Worm (Caenorhabditis elegans) whole organism, L4 larva: ENCODE measurements around the gene srg-41.

Experiments used
- D1046.2 ChIP-seq: fragments of 200-800 bp; sonication (Bioruptor generic); IDR thresholded peaks from 2 replicates; pipeline ENCODE4 v1.3.6; 2022; ENCODE audit warnings: missing genetic modification characterization, missing compliant biosample characterization
- F10B5.3 ChIP-seq: sonication (generic microtip); optimal IDR thresholded peaks from 2 replicates; lab custom pipeline; 2016; ENCODE audit warnings: mild to moderate bottlenecking, missing genetic modification characterization, missing compliant biosample characterization
- F26F4.8 ChIP-seq: fragments of 200-800 bp; sonication (Bioruptor generic); conservative IDR thresholded peaks from 2 replicates; pipeline ENCODE4 v1.3.6; 2022; ENCODE audit warnings: missing genetic modification characterization, missing compliant biosample characterization
- F37D6.2 ChIP-seq: sonication (generic microtip); optimal IDR thresholded peaks from 2 replicates; lab custom pipeline; 2016; ENCODE audit warnings: mild to moderate bottlenecking, missing genetic modification characterization, missing compliant biosample characterization
- F44E2.7 ChIP-seq: fragments of 200-800 bp; sonication (Bioruptor generic); IDR thresholded peaks from 2 replicates; pipeline ENCODE4 v2.1.2; 2022; ENCODE audit warnings: missing genetic modification characterization, missing compliant biosample characterization
- F49E8.2 ChIP-seq: sonication (generic microtip); optimal IDR thresholded peaks from 2 replicates; lab custom pipeline; 2016; ENCODE audit warnings: missing compliant biosample characterization, mild to moderate bottlenecking, missing genetic modification characterization, borderline replicate concordance
- T26A8.4 ChIP-seq: fragments of 200-800 bp; sonication (Bioruptor generic); IDR thresholded peaks from 2 replicates; pipeline ENCODE4 v1.3.6; 2022; ENCODE audit warnings: missing genetic modification characterization, missing compliant biosample characterization
- Y105C5A.15 ChIP-seq: fragments of 200-800 bp; sonication (Bioruptor generic); IDR thresholded peaks from 2 replicates; pipeline ENCODE4 v1.3.6; 2022; ENCODE audit warnings: missing genetic modification characterization, missing compliant biosample characterization
- Y48G9A.11 ChIP-seq: fragments of 200-800 bp; sonication (Bioruptor generic); IDR thresholded peaks from 2 replicates; pipeline ENCODE4 v1.3.6; 2022; ENCODE audit warnings: missing genetic modification reagents, missing genetic modification characterization, missing compliant biosample characterization
- Y5F2A.4 ChIP-seq: fragments of 200-800 bp; sonication (Bioruptor generic); optimal IDR thresholded peaks from 2 replicates; lab custom pipeline; 2018; ENCODE audit warnings: mild to moderate bottlenecking, missing genetic modification characterization, missing compliant biosample characterization
- aha-1 ChIP-seq: fragments of 150-350 bp; peaks from one replicate; lab custom pipeline; 2014; ENCODE audit warnings: missing biosample characterization, missing genetic modification characterization
- arid-1 ChIP-seq: fragments of 200-800 bp; sonication (Bioruptor generic); conservative IDR thresholded peaks from 2 replicates; pipeline ENCODE4 v1.3.6; 2022; ENCODE audit warnings: missing genetic modification reagents, missing genetic modification characterization, missing compliant biosample characterization
- ceh-20 ChIP-seq: fragments of 200-800 bp; sonication (Bioruptor generic); IDR thresholded peaks from 2 replicates; pipeline ENCODE4 v1.3.6; 2022; ENCODE audit warnings: missing genetic modification reagents, missing genetic modification characterization, missing compliant biosample characterization
- ceh-28 ChIP-seq: fragments of 150-350 bp; optimal IDR thresholded peaks from 2 replicates; lab custom pipeline; 2014; ENCODE audit warnings: missing biosample characterization, missing genetic modification reagents, missing genetic modification characterization
- daf-16 ChIP-seq, 3 experiments: sonication (generic microtip); optimal IDR thresholded peaks; 2 replicates each; lab custom pipeline; 2016 to 2017; ENCODE audit warnings: missing genetic modification characterization in 3 of 3, missing genetic modification reagents in 3 of 3, mild to moderate bottlenecking in 2 of 3, missing compliant biosample characterization in 2 of 3, missing biosample characterization in 1 of 3, moderate library complexity in 1 of 3
- dmd-8 ChIP-seq: fragments of 200-800 bp; sonication (Bioruptor generic); IDR thresholded peaks from 2 replicates; pipeline ENCODE4 v1.3.6; 2022; ENCODE audit warnings: missing genetic modification characterization, missing compliant biosample characterization
- dmd-9 ChIP-seq: fragments of 200-800 bp; sonication (Bioruptor generic); IDR thresholded peaks from 2 replicates; pipeline ENCODE4 v1.3.6; 2022; ENCODE audit warnings: missing genetic modification reagents, missing genetic modification characterization, missing compliant biosample characterization
- duxl-1 ChIP-seq: sonication (generic microtip); optimal IDR thresholded peaks from 2 replicates; lab custom pipeline; 2016; ENCODE audit warnings: mild to moderate bottlenecking, missing genetic modification characterization, moderate library complexity, missing compliant biosample characterization; ENCODE audit not compliant: poor library complexity
- dve-1 ChIP-seq: sonication (generic microtip); optimal IDR thresholded peaks from 2 replicates; lab custom pipeline; 2017; ENCODE audit warnings: antibody characterized with exemption, mild to moderate bottlenecking, missing genetic modification characterization, missing compliant biosample characterization; ENCODE audit not compliant: insufficient read depth
- egl-43 ChIP-seq: fragments of 200-800 bp; sonication (Bioruptor generic); IDR thresholded peaks from 2 replicates; pipeline ENCODE4 v1.3.6; 2022; ENCODE audit warnings: missing genetic modification reagents, missing genetic modification characterization, missing compliant biosample characterization
- fos-1 ChIP-seq: fragments of 150-350 bp; optimal IDR thresholded peaks from 2 replicates; lab custom pipeline; 2014; ENCODE audit warnings: missing biosample characterization, missing genetic modification characterization
- hif-1 ChIP-seq, 2 experiments: sonication (generic microtip); optimal IDR thresholded peaks; 2 replicates each; lab custom pipeline; 2016 to 2017; ENCODE audit warnings: missing compliant biosample characterization in 2 of 2, missing genetic modification characterization in 2 of 2, missing genetic modification reagents in 2 of 2, missing genotype in 2 of 2, mild to moderate bottlenecking in 1 of 2
- hlh-11 ChIP-seq: fragments of 200-800 bp; sonication (Bioruptor generic); optimal IDR thresholded peaks from 2 replicates; lab custom pipeline; 2018; ENCODE audit warnings: mild to moderate bottlenecking, missing genetic modification characterization, missing compliant biosample characterization
- hlh-30 ChIP-seq: sonication (generic microtip); optimal IDR thresholded peaks from 2 replicates; lab custom pipeline; 2017; ENCODE audit warnings: antibody characterized with exemption, mild to moderate bottlenecking, missing genetic modification characterization, missing compliant biosample characterization; ENCODE audit not compliant: insufficient read depth
- hmg-1.1 ChIP-seq: fragments of 200-800 bp; sonication (Bioruptor generic); IDR thresholded peaks from 2 replicates; pipeline ENCODE4 v1.3.6; 2022; ENCODE audit warnings: missing genetic modification reagents, missing genetic modification characterization, missing compliant biosample characterization
- jun-1 ChIP-seq: fragments of 150-350 bp; optimal IDR thresholded peaks from 2 replicates; lab custom pipeline; 2014; ENCODE audit warnings: missing biosample characterization, missing genetic modification reagents, missing genetic modification characterization
- lin-13 ChIP-seq: fragments of 150-350 bp; optimal IDR thresholded peaks from 2 replicates; lab custom pipeline; 2014; ENCODE audit warnings: missing biosample characterization, missing genetic modification reagents, missing genetic modification characterization
- lin-29 ChIP-seq: fragments of 200-800 bp; sonication (Bioruptor generic); IDR thresholded peaks from 2 replicates; pipeline ENCODE4 v1.3.6; 2022; ENCODE audit warnings: missing genetic modification reagents, missing genetic modification characterization, missing compliant biosample characterization
- lir-3 ChIP-seq: sonication (generic microtip); optimal IDR thresholded peaks from 2 replicates; lab custom pipeline; 2016; ENCODE audit warnings: mild to moderate bottlenecking, missing genetic modification characterization, missing compliant biosample characterization
- mep-1 ChIP-seq: fragments of 150-350 bp; sonication (generic microtip); optimal IDR thresholded peaks from 3 replicates; lab custom pipeline; 2014; ENCODE audit warnings: missing biosample characterization, missing genetic modification characterization
- mes-2 ChIP-seq: sonication (generic microtip); optimal IDR thresholded peaks from 2 replicates; lab custom pipeline; 2016; ENCODE audit warnings: missing genotype, mild to moderate bottlenecking, missing genetic modification characterization, missing compliant biosample characterization; ENCODE audit not compliant: poor library complexity, severe bottlenecking
- nhr-102 ChIP-seq: sonication (generic microtip); optimal IDR thresholded peaks from 2 replicates; lab custom pipeline; 2016; ENCODE audit warnings: mild to moderate bottlenecking, missing genetic modification characterization, moderate library complexity, missing compliant biosample characterization
- nhr-11 ChIP-seq: fragments of 150-350 bp; optimal IDR thresholded peaks from 2 replicates; lab custom pipeline; 2014; ENCODE audit warnings: missing biosample characterization, missing genetic modification characterization
- nhr-25 ChIP-seq: sonication (generic microtip); optimal IDR thresholded peaks from 2 replicates; lab custom pipeline; 2017; ENCODE audit warnings: missing genetic modification characterization, mild to moderate bottlenecking, missing compliant biosample characterization, antibody characterized with exemption, moderate library complexity, borderline replicate concordance; ENCODE audit not compliant: insufficient read depth
- nhr-28 ChIP-seq: fragments of 150-350 bp; optimal IDR thresholded peaks from 2 replicates; lab custom pipeline; 2014; ENCODE audit warnings: missing biosample characterization, missing genetic modification characterization
- nhr-77 ChIP-seq: fragments of 150-350 bp; optimal IDR thresholded peaks from 2 replicates; lab custom pipeline; 2014; ENCODE audit warnings: missing biosample characterization, missing genetic modification characterization
- pha-4 ChIP-seq, 2 experiments: fragments of 150-350 bp in 1 of 2; fragments of 200-800 bp in 1 of 2; sonication (Bioruptor generic) in 1 of 2; IDR thresholded peaks in 1 of 2; optimal IDR thresholded peaks in 1 of 2; 2 replicates each; pipeline versions ENCODE4 v1.3.6 to Lab custom; 2014 to 2022; ENCODE audit warnings: missing genetic modification characterization in 2 of 2, missing genetic modification reagents in 2 of 2, missing biosample characterization in 1 of 2, missing compliant biosample characterization in 1 of 2
- set-16 ChIP-seq: fragments of 200-800 bp; sonication (Bioruptor generic); IDR thresholded peaks from 2 replicates; pipeline ENCODE4 v1.3.6; 2022; ENCODE audit warnings: missing genetic modification reagents, missing genetic modification characterization, missing compliant biosample characterization
- skn-1 ChIP-seq: fragments of 150-350 bp; optimal IDR thresholded peaks from 2 replicates; lab custom pipeline; 2014; ENCODE audit warnings: missing biosample characterization, missing genetic modification characterization
- snpc-1.2 ChIP-seq: fragments of 200-800 bp; sonication (Bioruptor generic); IDR thresholded peaks from 2 replicates; pipeline ENCODE4 v1.3.6; 2022; ENCODE audit warnings: missing genetic modification reagents, missing genetic modification characterization, missing compliant biosample characterization
- snpc-4 ChIP-seq: fragments of 150-350 bp; optimal IDR thresholded peaks from 2 replicates; lab custom pipeline; 2014; ENCODE audit warnings: missing biosample characterization, missing genetic modification characterization
- spr-1 ChIP-seq: sonication (generic microtip); optimal IDR thresholded peaks from 2 replicates; lab custom pipeline; 2016; ENCODE audit warnings: mild to moderate bottlenecking, missing genetic modification characterization, missing compliant biosample characterization
- tra-1 ChIP-seq: fragments of 200-800 bp; sonication (Bioruptor generic); IDR thresholded peaks from 2 replicates; pipeline ENCODE4 v1.3.6; 2022; ENCODE audit warnings: missing genetic modification reagents, missing genetic modification characterization, missing compliant biosample characterization
- unc-62 ChIP-seq, 3 experiments: fragments of 150-350 bp in 1 of 3; sonication (generic microtip); optimal IDR thresholded peaks in 2 of 3; peaks in 1 of 3; 1 replicate in 1 of 3; 2 replicates in 2 of 3; lab custom pipeline; 2014 to 2017; ENCODE audit warnings: missing biosample characterization in 3 of 3, missing genetic modification characterization in 3 of 3, missing genetic modification reagents in 3 of 3, missing genotype in 1 of 3
- vab-7 ChIP-seq: fragments of 200-800 bp; sonication (Bioruptor generic); IDR thresholded peaks from 2 replicates; pipeline ENCODE4 v1.3.6; 2022; ENCODE audit warnings: missing genetic modification reagents, missing genetic modification characterization, missing compliant biosample characterization
- zag-1 ChIP-seq: fragments of 150-350 bp; optimal IDR thresholded peaks from 2 replicates; lab custom pipeline; 2014; ENCODE audit warnings: missing biosample characterization, missing genetic modification characterization
- zfp-3 ChIP-seq: fragments of 200-800 bp; sonication (Bioruptor generic); conservative IDR thresholded peaks from 2 replicates; pipeline ENCODE4 v1.3.6; 2022; ENCODE audit warnings: missing genetic modification reagents, missing genetic modification characterization, missing compliant biosample characterization
- zip-2 ChIP-seq: fragments of 150-350 bp; optimal IDR thresholded peaks from 2 replicates; lab custom pipeline; 2014; ENCODE audit warnings: missing biosample characterization, missing genetic modification characterization

Gene srg-41

ce11 chrV:11174663-11175062, 13.0 kb upstream of the srg-41 start (continued):
- peak; percentile 84 for TF ChIP-seq snpc-4 (tag; lab: Kevin White, UChicago)
- no peak for TF ChIP-seq ceh-20 (GFP tag; lab: Robert Waterston, UW)
- no peak for TF ChIP-seq nhr-77 (tag; lab: Kevin White, UChicago)
- peak; percentile 59 for TF ChIP-seq mes-2 (tag; lab: Kevin White, UChicago)
- TF ChIP-seq nhr-28 (tag; lab: Kevin White, UChicago), result no peak
- TF ChIP-seq hmg-1.1 (GFP tag; lab: Robert Waterston, UW), result peak; percentile 62
- TF ChIP-seq zag-1 (tag; lab: Kevin White, UChicago), result no peak
- no peak for TF ChIP-seq lin-29 (GFP tag; lab: Robert Waterston, UW)
- no peak for TF ChIP-seq skn-1 (tag; lab: Kevin White, UChicago)
- TF ChIP-seq pha-4 (GFP tag; IDR thresholded peaks at IDR 0.05; lab: Robert Waterston, UW), result no peak
- no peak for TF ChIP-seq pha-4 (tag; optimal IDR thresholded peaks at IDR 0.05; lab: Kevin White, UChicago)
- TF ChIP-seq lin-13 (GFP tag; lab: Kevin White, UChicago), result no peak
- TF ChIP-seq dmd-8 (GFP tag; lab: Robert Waterston, UW), result 0 out of 2 replicates have a peak, but pooled peaks have one; percentile 9
- TF ChIP-seq nhr-11 (tag; lab: Kevin White, UChicago), result peak; percentile 35
- TF ChIP-seq dve-1 (tag; lab: Kevin White, UChicago), result no peak
- TF ChIP-seq hif-1 (tag; optimal IDR thresholded peaks at IDR 0.05; lab: Kevin White, UChicago), result peak in 1 of 2 experiments; percentile 11
- TF ChIP-seq zfp-3, result no peak
- TF ChIP-seq hlh-30, result no peak
- TF ChIP-seq daf-16 (GFP tag; optimal IDR thresholded peaks at IDR 0.05; lab: Kevin White, UChicago), result no peak
- no peak for TF ChIP-seq daf-16 (tag; optimal IDR thresholded peaks at IDR 0.05; lab: Kevin White, UChicago)
- TF ChIP-seq spr-1 (tag; lab: Kevin White, UChicago), result peak; percentile 5
- no peak for TF ChIP-seq jun-1 (tag; lab: Kevin White, UChicago)
- TF ChIP-seq ceh-28, result no peak
- TF ChIP-seq Y48G9A.11, result no peak
- TF ChIP-seq F37D6.2 (tag; lab: Kevin White, UChicago), result no peak
- peak; percentile 44 for TF ChIP-seq duxl-1 (tag; lab: Kevin White, UChicago)
- TF ChIP-seq unc-62 (GFP tag; optimal IDR thresholded peaks at IDR 0.05 in 1 of 2; lab: Kevin White, UChicago), result peak in 1 of 2 experiments; percentile 95
- no peak for TF ChIP-seq unc-62 (tag; optimal IDR thresholded peaks at IDR 0.05; lab: Kevin White, UChicago)
- TF ChIP-seq tra-1, result 0 out of 2 replicates have a peak, but pooled peaks have one; percentile 39
- TF ChIP-seq T26A8.4 (GFP tag; lab: Robert Waterston, UW), result 0 out of 2 replicates have a peak, but pooled peaks have one; percentile 26
- TF ChIP-seq Y105C5A.15, result 0 out of 2 replicates have a peak, but pooled peaks have one; percentile 28
- no peak for TF ChIP-seq D1046.2
- TF ChIP-seq F26F4.8 (GFP tag; lab: Robert Waterston, UW), result no peak
- no peak for TF ChIP-seq fos-1 (tag; lab: Kevin White, UChicago)
- TF ChIP-seq zip-2 (tag; lab: Kevin White, UChicago), result no peak
- TF ChIP-seq F44E2.7, result no peak
- TF ChIP-seq Y5F2A.4 (GFP tag; lab: Kevin White, UChicago), result no peak
- TF ChIP-seq nhr-25 (tag; lab: Kevin White, UChicago), result no peak
- TF ChIP-seq snpc-1.2 (GFP tag; lab: Robert Waterston, UW), result no peak
- no peak for TF ChIP-seq aha-1 (tag; lab: Kevin White, UChicago)
- TF ChIP-seq dmd-9 (GFP tag; lab: Robert Waterston, UW), result no peak
- peak; percentile 73; the same call in 1 of the 2 replicates for TF ChIP-seq egl-43 (GFP tag; lab: Robert Waterston, UW)
- no peak for TF ChIP-seq lir-3
- TF ChIP-seq arid-1 (GFP tag; lab: Robert Waterston, UW), result no peak
- TF ChIP-seq hlh-11 (tag; lab: Kevin White, UChicago), result peak; percentile 42
- TF ChIP-seq mep-1 (tag; lab: Kevin White, UChicago), result peak; percentile 39
- 0 out of 2 replicates have a peak, but pooled peaks have one; percentile 14 for TF ChIP-seq vab-7 (GFP tag; lab: Robert Waterston, UW)
- TF ChIP-seq F49E8.2 (tag; lab: Kevin White, UChicago), result no peak
- TF ChIP-seq F10B5.3 (tag; lab: Kevin White, UChicago), result no peak
- no peak for TF ChIP-seq nhr-102 (tag; lab: Kevin White, UChicago)
- peak; percentile 68 for TF ChIP-seq set-16
